Worm (Caenorhabditis elegans): Measurements from ENCODE around the gene M04G7.5.
A peak's percentile ranks its signal among the peaks of the same experiment; 100 is the strongest.

The M04G7.5 gene

DNA sequence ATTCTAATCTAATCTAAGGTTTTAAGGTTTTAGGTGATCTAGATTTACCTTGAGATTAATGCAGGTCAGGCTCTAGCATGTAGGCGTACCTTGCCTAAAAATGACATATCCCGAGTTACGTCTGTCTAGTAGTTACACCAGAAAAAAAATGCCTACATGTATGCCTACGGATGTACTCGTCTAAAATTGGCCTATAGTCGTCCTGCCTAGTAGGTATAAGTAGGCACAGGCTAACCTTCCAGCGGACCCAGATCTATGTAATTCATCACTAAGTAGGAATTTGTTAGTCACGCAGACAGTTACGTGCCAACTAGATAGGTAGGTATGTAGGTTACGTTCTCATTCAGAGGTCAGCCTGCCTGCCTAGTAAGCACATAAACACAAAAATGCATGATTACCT, 12.4 kb downstream of the M04G7.5 start:
- TF ChIP-seq Y95B8A.8 (GFP tag; IDR thresholded peaks at IDR 0.05) (no peak), snpc-3.4 (tag; optimal IDR thresholded peaks at IDR 0.05) (no peak), egrh-3 (GFP tag; IDR thresholded peaks at IDR 0.05) (no peak), C06A6.2 (GFP tag; conservative IDR thresholded peaks at IDR 0.05) (no peak), ztf-25 (GFP tag; IDR thresholded peaks at IDR 0.05) (no peak), dpff-1 (tag; optimal IDR thresholded peaks at IDR 0.05) (no peak), ekl-4 (GFP tag; IDR thresholded peaks at IDR 0.05) (no peak), T07F8.4 (tag; optimal IDR thresholded peaks at IDR 0.05) (no peak)

- TF ChIP-seq mcd-1 (GFP tag; IDR thresholded peaks at IDR 0.05): 0 out of 2 replicates have a peak, but pooled peaks have one; percentile 11
- TF ChIP-seq snpc-1.1 (tag; optimal IDR thresholded peaks at IDR 0.05; ENCODE audit: insufficient read depth): peak; percentile 52
- no peak for TF ChIP-seq unc-62 (GFP tag; optimal IDR thresholded peaks at IDR 0.05)
- peak; percentile 54 for TF ChIP-seq hmg-1.2 (GFP tag; IDR thresholded peaks at IDR 0.05)
- no peak for TF ChIP-seq snpc-4 (GFP tag; optimal IDR thresholded peaks at IDR 0.05)
- peak in 1 of 4 experiments; percentile 76 for TF ChIP-seq snpc-4 (tag; optimal IDR thresholded peaks at IDR 0.05)
- no peak for TF ChIP-seq nfya-1 (tag; optimal IDR thresholded peaks at IDR 0.05; ENCODE audit: borderline replicate concordance, insufficient read depth)
These were observed 13.4 kb downstream of the M04G7.5 start for ce11 chrIV:468307-468706.

DNA sequence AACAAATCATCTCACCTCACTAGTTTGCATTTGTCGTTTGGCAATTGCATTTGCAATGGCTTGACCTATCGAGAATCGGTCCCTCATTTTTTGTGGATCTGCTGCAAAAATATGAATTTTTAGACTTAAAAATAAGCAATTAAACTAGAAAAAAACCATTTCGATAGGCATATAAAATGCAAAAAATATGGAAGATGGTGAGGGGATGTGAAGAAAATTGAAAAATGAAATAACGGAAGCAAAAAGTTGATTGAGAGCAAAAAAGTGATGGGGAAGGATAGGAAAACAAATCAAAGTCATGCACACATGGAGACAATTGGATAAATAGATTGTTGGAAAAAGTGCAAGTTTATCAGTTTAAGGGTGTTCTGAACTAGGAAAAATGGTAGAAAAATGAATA, 26.2 kb downstream of the M04G7.5 start, which contains the start of gene npr-37:
Gene npr-37, minus strand, starts transcription at position 101 of the 400 bp plus-strand sequence.
- TF ChIP-seq ztf-25 (GFP tag; IDR thresholded peaks at IDR 0.05) (no peak), rec-8 (tag; optimal IDR thresholded peaks at IDR 0.05) (no peak), K12H6.12 (tag; optimal IDR thresholded peaks at IDR 0.05) (no peak), dox-1 (GFP tag; IDR thresholded peaks at IDR 0.05) (no peak), aptf-3 (GFP tag; IDR thresholded peaks at IDR 0.05) (no peak), F10E7.11 (tag; optimal IDR thresholded peaks at IDR 0.05) (no peak), akir-1 (GFP tag; optimal IDR thresholded peaks at IDR 0.05) (no peak), nhr-120 (GFP tag; IDR thresholded peaks at IDR 0.05) (no peak)

DNA sequence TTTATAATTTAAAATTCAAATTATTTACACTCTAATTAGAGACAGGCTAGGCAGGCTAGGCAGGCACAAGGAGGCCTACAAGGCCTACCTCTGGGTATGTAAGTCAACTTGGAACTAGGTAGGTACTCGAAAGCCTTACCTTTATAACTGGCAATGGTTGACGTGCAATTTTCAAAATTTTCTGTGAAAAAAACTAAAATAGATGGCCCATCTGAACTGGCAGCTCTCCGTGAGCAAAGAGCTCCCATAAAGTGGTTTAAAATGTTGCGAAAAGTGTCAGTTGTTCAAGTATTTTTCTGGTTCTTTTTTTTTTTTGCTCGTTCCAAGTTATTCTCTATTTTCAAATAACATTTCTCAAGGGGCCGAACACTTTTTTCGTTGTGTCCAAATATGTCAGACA, 29.1 kb downstream of the M04G7.5 start:
- TF ChIP-seq nfyb-1 (GFP tag; IDR thresholded peaks at IDR 0.05): no peak
- TF ChIP-seq pbrm-1 (GFP tag; IDR thresholded peaks at IDR 0.05): no peak

DNA sequence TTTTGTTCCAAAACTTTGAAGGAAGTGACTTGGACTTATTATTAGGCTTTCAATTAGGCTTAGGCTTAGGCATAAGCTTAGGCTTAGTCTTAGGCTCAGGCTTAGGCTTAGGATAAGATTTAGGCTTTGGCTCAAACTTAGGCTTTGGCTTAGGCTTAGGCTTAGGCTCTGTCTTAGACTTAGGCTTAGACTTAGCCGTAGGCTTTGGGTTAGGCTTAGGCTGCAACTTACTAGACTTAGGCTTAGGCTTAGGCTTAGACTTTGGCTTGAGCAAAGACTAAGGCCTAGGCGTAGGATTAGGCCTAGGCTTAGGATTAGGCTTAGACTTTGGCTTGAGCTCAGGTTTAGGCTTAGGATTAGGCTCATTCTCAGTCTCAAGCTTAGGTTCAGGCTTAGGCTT, 29.9 kb downstream of the M04G7.5 start:
- TF ChIP-seq Y56A3A.18 (GFP tag; IDR thresholded peaks at IDR 0.05) (no peak), sptf-2 (GFP tag; optimal IDR thresholded peaks at IDR 0.05) (no peak), tlf-1 (GFP tag; optimal IDR thresholded peaks at IDR 0.05) (no peak), F39B2.1 (GFP tag; IDR thresholded peaks at IDR 0.05) (no peak), him-1 (tag; optimal IDR thresholded peaks at IDR 0.05) (no peak), hmg-1.2 (GFP tag; IDR thresholded peaks at IDR 0.05) (no peak), ceh-27 (GFP tag; optimal IDR thresholded peaks at IDR 0.05) (no peak), bed-2 (GFP tag; IDR thresholded peaks at IDR 0.05) (no peak), madf-10 (tag; optimal IDR thresholded peaks at IDR 0.05) (no peak), F49E8.2 (tag; optimal IDR thresholded peaks at IDR 0.05; ENCODE audit: insufficient read depth) (no peak), snpc-1.3 (tag; optimal IDR thresholded peaks at IDR 0.05; ENCODE audit: insufficient read depth) (no peak), madf-6 (GFP tag; IDR thresholded peaks at IDR 0.05) (no peak), F57A8.1 (GFP tag; optimal IDR thresholded peaks at IDR 0.05) (no peak), rec-8 (tag; optimal IDR thresholded peaks at IDR 0.05) (no peak), ztf-26 (tag; optimal IDR thresholded peaks at IDR 0.05) (no peak), bed-1 (GFP tag; IDR thresholded peaks at IDR 0.05) (no peak), ekl-4 (GFP tag; IDR thresholded peaks at IDR 0.05) (no peak), rcor-1 (GFP tag; IDR thresholded peaks at IDR 0.05) (no peak)
